Worm (Caenorhabditis elegans): ENCODE results near the gene pin-2.

DNA sequence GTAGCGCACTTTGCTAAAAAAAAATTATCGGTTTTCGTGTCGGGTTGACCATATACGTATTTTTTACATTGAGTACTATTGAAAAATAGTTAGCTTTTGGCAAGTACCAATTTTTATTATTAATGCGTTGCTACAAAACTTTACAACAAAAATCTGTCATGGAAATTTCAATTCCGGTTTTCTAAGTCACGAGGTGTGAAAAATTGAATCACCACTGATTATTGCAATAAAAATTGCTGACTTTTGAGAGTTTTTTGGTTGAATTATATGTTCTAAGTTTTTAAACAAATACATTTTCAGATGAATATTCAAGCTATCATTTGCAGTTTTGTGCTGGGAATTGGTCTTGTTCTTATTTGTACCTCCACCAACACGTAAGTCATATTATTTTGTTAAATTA is 2.8 kb upstream of the pin-2 start, which contains the start of gene F07C6.2:
- TF ChIP-seq W03F9.2 (tag; optimal IDR thresholded peaks at IDR 0.05): no peak
- no peak for TF ChIP-seq him-1 (tag; optimal IDR thresholded peaks at IDR 0.05)
- no peak for TF ChIP-seq dao-5 (tag; optimal IDR thresholded peaks at IDR 0.05)

All from whole organism, L4/young adult.